Fruit fly (Drosophila melanogaster) whole organism, embryonic: ENCODE results near the gene Ccz1.

Experiments used
- Atf-2 ChIP-seq: fragments of 200-800 bp; sonication (Bioruptor generic); optimal IDR thresholded peaks from 2 replicates; lab custom pipeline; 2016; ENCODE audit warnings: missing biosample characterization, missing genetic modification characterization
- Atf6 ChIP-seq: fragments of 200-800 bp; sonication (Bioruptor generic); IDR thresholded peaks from 2 replicates; pipeline ENCODE4 v1.3.6; 2022; ENCODE audit warnings: missing biosample characterization, missing genetic modification characterization
- Awh ChIP-seq: fragments of 200-800 bp; sonication (Bioruptor generic); IDR thresholded peaks from 2 replicates; pipeline ENCODE4, ENCODE4 v1.3.6; 2022; ENCODE audit warnings: missing biosample characterization, missing genetic modification characterization
- B-H2 ChIP-seq: fragments of 200-800 bp; sonication (Bioruptor generic); optimal IDR thresholded peaks from 2 replicates; lab custom pipeline; 2018; ENCODE audit warnings: missing biosample characterization, mild to moderate bottlenecking, missing genetic modification characterization
- CG10147 ChIP-seq: fragments of 200-800 bp; sonication (Bioruptor generic); optimal IDR thresholded peaks from 2 replicates; lab custom pipeline; 2019; ENCODE audit warnings: missing biosample characterization, mild to moderate bottlenecking, missing genetic modification characterization, moderate library complexity
- CG11398 ChIP-seq: fragments of 200-800 bp; sonication (Bioruptor generic); optimal IDR thresholded peaks from 2 replicates; lab custom pipeline; 2016; ENCODE audit warnings: missing biosample characterization, missing genetic modification characterization
- CG13624 ChIP-seq: fragments of 200-800 bp; sonication (Bioruptor generic); optimal IDR thresholded peaks from 2 replicates; lab custom pipeline; 2016; ENCODE audit warnings: missing biosample characterization, missing genetic modification characterization
- CG14050 ChIP-seq: fragments of 200-800 bp; sonication (Bioruptor generic); IDR thresholded peaks from 3 replicates; pipeline ENCODE4 v1.3.6; 2022; ENCODE audit warnings: missing biosample characterization, missing genetic modification characterization
- CG14860 ChIP-seq: fragments of 200-800 bp; sonication (Bioruptor generic); IDR thresholded peaks from 3 replicates; pipeline ENCODE4 v1.3.6; 2022; ENCODE audit warnings: missing biosample characterization, missing genetic modification characterization; ENCODE audit not compliant: partially characterized antibody
- CG1603 ChIP-seq: fragments of 200-800 bp; sonication (Bioruptor generic); optimal IDR thresholded peaks from 2 replicates; lab custom pipeline; 2019; ENCODE audit warnings: missing biosample characterization, mild to moderate bottlenecking, missing genetic modification characterization, moderate library complexity
- CG18011 ChIP-seq: fragments of 200-800 bp; sonication (Bioruptor generic); optimal IDR thresholded peaks from 2 replicates; lab custom pipeline; 2017; ENCODE audit warnings: missing biosample characterization, missing genetic modification characterization, mild to moderate bottlenecking, moderate library complexity, missing genotype
- CG18476 ChIP-seq: fragments of 200-800 bp; sonication (Bioruptor generic); optimal IDR thresholded peaks from 2 replicates; lab custom pipeline; 2016; ENCODE audit warnings: missing biosample characterization, mild to moderate bottlenecking, missing genetic modification characterization
- CG2875 ChIP-seq: fragments of 200-800 bp; sonication (Bioruptor generic); optimal IDR thresholded peaks from 2 replicates; lab custom pipeline; 2017; ENCODE audit warnings: missing biosample characterization, mild to moderate bottlenecking, missing genetic modification characterization, missing genetic modification reagents
- CG3838 ChIP-seq: fragments of 200-800 bp; sonication (Bioruptor generic); optimal IDR thresholded peaks from 3 replicates; lab custom pipeline; 2016; ENCODE audit warnings: missing biosample characterization, missing genetic modification characterization
- CG4707 ChIP-seq: fragments of 200-800 bp; sonication (Bioruptor generic); optimal IDR thresholded peaks from 2 replicates; lab custom pipeline; 2018; ENCODE audit warnings: missing biosample characterization, mild to moderate bottlenecking, missing genetic modification characterization, moderate library complexity
- CG7372 ChIP-seq: fragments of 200-800 bp; sonication (Bioruptor generic); IDR thresholded peaks from 2 replicates; pipeline ENCODE4 v1.3.6; 2022; ENCODE audit warnings: missing biosample characterization, missing genetic modification characterization
- Dbx ChIP-seq: fragments of 200-800 bp; sonication (Bioruptor generic); IDR thresholded peaks from 3 replicates; pipeline ENCODE4 v1.3.6; 2022; ENCODE audit warnings: missing biosample characterization, missing genetic modification characterization
- Dll ChIP-seq: fragments of 200-800 bp; sonication (Bioruptor generic); IDR thresholded peaks from 4 replicates; pipeline ENCODE4 v1.3.6; 2022; ENCODE audit warnings: missing biosample characterization, missing genetic modification characterization; ENCODE audit not compliant: partially characterized antibody
- Hmr ChIP-seq: fragments of 200-800 bp; sonication (Bioruptor generic); optimal IDR thresholded peaks from 3 replicates; lab custom pipeline; 2017; ENCODE audit warnings: mild to moderate bottlenecking, missing biosample characterization, missing genetic modification reagents, missing genetic modification characterization
- Hr3 ChIP-seq: fragments of 200-800 bp; sonication (Bioruptor generic); optimal IDR thresholded peaks from 3 replicates; lab custom pipeline; 2016; ENCODE audit warnings: missing biosample characterization, missing genetic modification characterization
- Kr ChIP-seq: fragments of 200-800 bp; sonication (Bioruptor generic); optimal IDR thresholded peaks from 2 replicates; lab custom pipeline; 2017; ENCODE audit warnings: missing biosample characterization, mild to moderate bottlenecking, missing genetic modification characterization
- MBD-R2 ChIP-seq: fragments of 200-800 bp; sonication (Bioruptor generic); IDR thresholded peaks from 2 replicates; pipeline ENCODE4 v1.3.6; 2022; ENCODE audit warnings: missing biosample characterization, missing genetic modification characterization
- Med ChIP-seq: fragments of 200-800 bp; sonication (Bioruptor generic); peaks from one replicate; lab custom pipeline; 2016; ENCODE audit warnings: missing biosample characterization, missing genetic modification characterization, mild to moderate bottlenecking, inconsistent platforms, moderate library complexity
- NfI ChIP-seq: fragments of 200-800 bp; sonication (Bioruptor generic); optimal IDR thresholded peaks from 3 replicates; lab custom pipeline; 2018; ENCODE audit warnings: missing biosample characterization, mild to moderate bottlenecking, missing genetic modification characterization, moderate library complexity
- PHDP ChIP-seq: fragments of 200-800 bp; sonication (Bioruptor generic); optimal IDR thresholded peaks from 3 replicates; lab custom pipeline; 2018; ENCODE audit warnings: missing biosample characterization, mild to moderate bottlenecking, missing genetic modification characterization, moderate library complexity
- Rfx ChIP-seq: fragments of 200-800 bp; sonication (Bioruptor generic); IDR thresholded peaks from 2 replicates; pipeline ENCODE4 v1.3.6; 2022; ENCODE audit warnings: missing biosample characterization, missing genetic modification characterization
- ara ChIP-seq: fragments of 200-800 bp; sonication (Bioruptor generic); IDR thresholded peaks from 2 replicates; pipeline ENCODE4 v1.3.6; 2022; ENCODE audit warnings: missing biosample characterization, missing genetic modification characterization
- bigmax ChIP-seq: fragments of 200-800 bp; sonication (Bioruptor generic); optimal IDR thresholded peaks from 2 replicates; lab custom pipeline; 2018; ENCODE audit warnings: missing biosample characterization, mild to moderate bottlenecking, missing genetic modification characterization
- dimm ChIP-seq: fragments of 200-800 bp; sonication (Bioruptor generic); IDR thresholded peaks from 2 replicates; pipeline ENCODE4 v1.3.6; 2022; ENCODE audit warnings: missing biosample characterization, missing genetic modification characterization
- insv ChIP-seq, 2 experiments: fragments of 200-800 bp; sonication (Bioruptor generic); optimal IDR thresholded peaks; 3 replicates each; lab custom pipeline; 2016 to 2018; ENCODE audit warnings: missing biosample characterization in 2 of 2, missing genetic modification characterization in 2 of 2
- lilli ChIP-seq: fragments of 200-800 bp; sonication (Bioruptor generic); optimal IDR thresholded peaks from 3 replicates; lab custom pipeline; 2016; ENCODE audit warnings: missing biosample characterization, missing genetic modification characterization
- nom ChIP-seq: fragments of 200-800 bp; sonication (Bioruptor generic); optimal IDR thresholded peaks from 2 replicates; lab custom pipeline; 2017; ENCODE audit warnings: missing biosample characterization, missing genetic modification characterization, mild to moderate bottlenecking, moderate library complexity, missing genetic modification reagents
- pan ChIP-seq, 4 experiments: fragments of >200 bp in 3 of 4; fragments of 200-800 bp in 1 of 4; sonication (Bioruptor generic) in 1 of 4; optimal IDR thresholded peaks in 3 of 4; IDR thresholded peaks in 1 of 4; 2 replicates each; pipeline versions ENCODE4 v1.3.6 to Lab custom; 2017 to 2022; ENCODE audit warnings: missing biosample characterization in 2 of 4, missing genetic modification characterization in 2 of 4, mixed read lengths in 1 of 4
- phol ChIP-seq: fragments of 200-800 bp; sonication (Bioruptor generic); optimal IDR thresholded peaks from 3 replicates; lab custom pipeline; 2018; ENCODE audit warnings: missing biosample characterization, mild to moderate bottlenecking, missing genetic modification characterization, moderate library complexity
- psq ChIP-seq: fragments of 200-800 bp; sonication (Bioruptor generic); optimal IDR thresholded peaks from 2 replicates; lab custom pipeline; 2017; ENCODE audit warnings: missing biosample characterization, missing genetic modification characterization
- sd ChIP-seq: fragments of 200-800 bp; sonication (Bioruptor generic); optimal IDR thresholded peaks from 3 replicates; lab custom pipeline; 2018; ENCODE audit warnings: missing biosample characterization, mild to moderate bottlenecking, missing genetic modification characterization, moderate library complexity
- sens ChIP-seq: fragments of 200-800 bp; sonication (Bioruptor generic); peaks from one replicate; lab custom pipeline; 2016; ENCODE audit warnings: missing biosample characterization, missing genetic modification characterization
- stc ChIP-seq: fragments of 200-800 bp; sonication (Bioruptor generic); IDR thresholded peaks from 2 replicates; pipeline ENCODE4 v1.3.6; 2022; ENCODE audit warnings: missing biosample characterization, missing genetic modification characterization
- tgo ChIP-seq: fragments of 200-800 bp; sonication (Bioruptor generic); IDR thresholded peaks from 3 replicates; pipeline ENCODE4 v1.3.6; 2022; ENCODE audit warnings: missing biosample characterization, missing genetic modification characterization
- tio ChIP-seq: fragments of 200-800 bp; sonication (Bioruptor generic); optimal IDR thresholded peaks from 2 replicates; lab custom pipeline; 2017; ENCODE audit warnings: missing biosample characterization, missing genetic modification characterization, inconsistent platforms

Ccz1 gene

dm6 chr3L:3862504-3863380 is 36.2 kb downstream of the Ccz1 start (continued):
- TF ChIP-seq bigmax (no peak), CG13624 (peak; percentile 53), CG2875 (GFP tag; lab: Kevin White, UChicago) (peak; percentile 22), CG11398 (GFP tag; lab: Kevin White, UChicago) (peak; percentile 72), phol (tag; lab: Kevin White, UChicago) (peak; percentile 85), CG14860 (GFP tag; lab: Robert Waterston, UW) (no peak), tio (peak; percentile 74)

dm6 chr3L:3856004-3856403 is 43.0 kb downstream of the Ccz1 start:
- TF ChIP-seq CG18476 (no peak), pan (optimal IDR thresholded peaks at IDR 0.05; lab: Kevin White, UChicago) (no peak), pan (GFP tag; optimal IDR thresholded peaks at IDR 0.05 in 1 of 2, IDR thresholded peaks at IDR 0.05 in 1 of 2) (peak in 1 of 2 experiments; percentile 51), Atf6 (GFP tag; lab: Robert Waterston, UW) (no peak), CG7372 (GFP tag; lab: Robert Waterston, UW) (no peak), Dll (GFP tag; lab: Robert Waterston, UW) (no peak), insv (GFP tag; optimal IDR thresholded peaks at IDR 0.05; lab: Kevin White, UChicago) (no peak), Awh (peak; percentile 82), nom (no peak), Rfx (GFP tag; lab: Robert Waterston, UW) (peak; percentile 17; the same call in 1 of the 2 replicates), MBD-R2 (no peak), dimm (no peak), psq (GFP tag; lab: Kevin White, UChicago) (no peak), PHDP (peak; percentile 9), sd (peak; percentile 41), CG18011 (GFP tag; lab: Kevin White, UChicago) (no peak), Atf-2 (no peak), Dbx (GFP tag; lab: Robert Waterston, UW) (no peak), B-H2 (no peak), CG4707 (GFP tag; lab: Kevin White, UChicago) (no peak), tgo (GFP tag; lab: Robert Waterston, UW) (no peak), CG14050 (GFP tag; lab: Robert Waterston, UW) (no peak), sens (GFP tag; lab: Kevin White, UChicago) (peak; percentile 53), Hr3 (GFP tag; lab: Kevin White, UChicago) (no peak), Hmr (GFP tag; lab: Kevin White, UChicago) (peak; percentile 10), Med (GFP tag; lab: Kevin White, UChicago) (peak; percentile 62), Kr (GFP tag; lab: Kevin White, UChicago) (no peak), CG3838 (no peak), CG10147 (GFP tag; lab: Kevin White, UChicago) (no peak), lilli (GFP tag; lab: Kevin White, UChicago) (no peak), CG1603 (tag; lab: Kevin White, UChicago) (no peak), NfI (GFP tag; lab: Kevin White, UChicago) (no peak), ara (no peak), stc (GFP tag; lab: Robert Waterston, UW) (0 out of 2 replicates have a peak, but pooled peaks have one; percentile 13)
